Worm (Caenorhabditis elegans) whole organism, L1 larva: ENCODE data around the gene glb-22.

Experiments
- C04F5.9 ChIP-seq: sonication (generic microtip); optimal IDR thresholded peaks from 2 replicates; lab custom pipeline; 2016; ENCODE audit warnings: missing genetic modification characterization, missing compliant biosample characterization
- Y116A8C.19 ChIP-seq: sonication (generic microtip); optimal IDR thresholded peaks from 2 replicates; lab custom pipeline; 2016; ENCODE audit warnings: missing compliant biosample characterization, missing genetic modification characterization, borderline replicate concordance
- blmp-1 ChIP-seq: fragments of 150-350 bp; optimal IDR thresholded peaks from 2 replicates; lab custom pipeline; 2014; ENCODE audit warnings: missing biosample characterization, missing genetic modification characterization
- ceh-63 ChIP-seq: fragments of 200-800 bp; sonication (Bioruptor generic); optimal IDR thresholded peaks from 2 replicates; lab custom pipeline; 2018; ENCODE audit warnings: mild to moderate bottlenecking, missing genetic modification characterization, missing compliant biosample characterization
- ceh-82 ChIP-seq, 3 experiments: fragments of 150-350 bp in 1 of 3; sonication (generic microtip) in 2 of 3; optimal IDR thresholded peaks; 2 replicates each; lab custom pipeline; 2014 to 2017; ENCODE audit warnings: missing biosample characterization in 3 of 3, missing genetic modification characterization in 3 of 3
- ceh-90 ChIP-seq: sonication (generic microtip); optimal IDR thresholded peaks from 2 replicates; lab custom pipeline; 2016; ENCODE audit warnings: missing genetic modification characterization, missing compliant biosample characterization
- efl-1 ChIP-seq, 4 experiments: fragments of 150-350 bp; optimal IDR thresholded peaks in 3 of 4; peaks in 1 of 4; 1 replicate in 1 of 4; 2 replicates in 3 of 4; lab custom pipeline; 2014; ENCODE audit warnings: missing biosample characterization in 2 of 4, missing genetic modification characterization in 2 of 4, missing genetic modification reagents in 2 of 4
- elt-2 ChIP-seq: sonication (generic microtip); optimal IDR thresholded peaks from 2 replicates; lab custom pipeline; 2016; ENCODE audit warnings: missing genetic modification characterization, mild to moderate bottlenecking, inconsistent platforms, missing compliant biosample characterization, missing genetic modification reagents
- fkh-10 ChIP-seq: sonication (generic microtip); optimal IDR thresholded peaks from 2 replicates; lab custom pipeline; 2017; ENCODE audit warnings: missing biosample characterization, missing genetic modification reagents, missing genetic modification characterization
- fkh-4 ChIP-seq: sonication (generic microtip); optimal IDR thresholded peaks from 2 replicates; lab custom pipeline; 2016; ENCODE audit warnings: missing compliant biosample characterization, missing genetic modification characterization, borderline replicate concordance
- fkh-8 ChIP-seq: sonication (generic microtip); optimal IDR thresholded peaks from 2 replicates; lab custom pipeline; 2016; ENCODE audit warnings: mild to moderate bottlenecking, missing genetic modification characterization, missing compliant biosample characterization
- hlh-17 ChIP-seq: fragments of 200-800 bp; sonication (Bioruptor generic); optimal IDR thresholded peaks from 2 replicates; lab custom pipeline; 2018; ENCODE audit warnings: missing genetic modification characterization, mild to moderate bottlenecking, missing compliant biosample characterization, moderate library complexity, borderline replicate concordance
- hpl-2 ChIP-seq: fragments of 150-350 bp; optimal IDR thresholded peaks from 2 replicates; lab custom pipeline; 2014; ENCODE audit warnings: missing biosample characterization, missing genetic modification reagents, missing genetic modification characterization
- irx-1 ChIP-seq: sonication (generic microtip); optimal IDR thresholded peaks from 2 replicates; lab custom pipeline; 2016; ENCODE audit warnings: missing genetic modification characterization, missing compliant biosample characterization
- lin-13 ChIP-seq: fragments of 150-350 bp; optimal IDR thresholded peaks from 2 replicates; lab custom pipeline; 2014; ENCODE audit warnings: missing biosample characterization, missing genetic modification reagents, missing genetic modification characterization
- lin-14 ChIP-seq: fragments of 200-800 bp; sonication (Bioruptor generic); optimal IDR thresholded peaks from 2 replicates; lab custom pipeline; 2018; ENCODE audit warnings: mild to moderate bottlenecking, missing genetic modification characterization, moderate library complexity, missing compliant biosample characterization
- lsy-2 ChIP-seq, 2 experiments: fragments of 150-350 bp; optimal IDR thresholded peaks; 2 replicates each; lab custom pipeline; 2014; ENCODE audit warnings: missing biosample characterization in 2 of 2, missing genetic modification characterization in 2 of 2
- mab-9 ChIP-seq: fragments of 200-800 bp; sonication (Bioruptor generic); IDR thresholded peaks from 2 replicates; pipeline ENCODE4 v1.3.6; 2022; ENCODE audit warnings: missing genetic modification reagents, missing genetic modification characterization, missing compliant biosample characterization
- mdl-1 ChIP-seq, 2 experiments: fragments of 150-350 bp; optimal IDR thresholded peaks; 2 replicates each; lab custom pipeline; 2014 to 2017; ENCODE audit warnings: missing biosample characterization in 2 of 2, missing genetic modification characterization in 2 of 2, inconsistent platforms in 1 of 2
- nhr-11 ChIP-seq: fragments of 150-350 bp; optimal IDR thresholded peaks from 2 replicates; lab custom pipeline; 2014; ENCODE audit warnings: missing biosample characterization, missing genetic modification characterization
- nhr-28 ChIP-seq: fragments of 150-350 bp; optimal IDR thresholded peaks from 2 replicates; lab custom pipeline; 2014; ENCODE audit warnings: missing biosample characterization, missing genetic modification characterization
- nhr-47 ChIP-seq: sonication (generic microtip); optimal IDR thresholded peaks from 2 replicates; lab custom pipeline; 2016; ENCODE audit warnings: mild to moderate bottlenecking, missing genetic modification characterization, moderate library complexity, missing compliant biosample characterization
- nhr-84 ChIP-seq: sonication (generic microtip); optimal IDR thresholded peaks from 2 replicates; lab custom pipeline; 2017; ENCODE audit warnings: missing biosample characterization, missing genetic modification characterization
- nhr-90 ChIP-seq: sonication (generic microtip); optimal IDR thresholded peaks from 2 replicates; lab custom pipeline; 2016; ENCODE audit warnings: mild to moderate bottlenecking, missing genetic modification characterization, missing compliant biosample characterization; ENCODE audit not compliant: poor library complexity
- pqm-1 ChIP-seq: sonication (generic microtip); optimal IDR thresholded peaks from 3 replicates; lab custom pipeline; 2017; ENCODE audit warnings: missing biosample characterization, missing genetic modification characterization
- rnt-1 ChIP-seq: sonication (generic microtip); optimal IDR thresholded peaks from 2 replicates; lab custom pipeline; 2016; ENCODE audit warnings: mild to moderate bottlenecking, missing genetic modification characterization, moderate library complexity, missing compliant biosample characterization
- skn-1 ChIP-seq: fragments of 150-350 bp; optimal IDR thresholded peaks from 2 replicates; lab custom pipeline; 2014; ENCODE audit warnings: missing biosample characterization, missing genetic modification characterization
- swsn-7 ChIP-seq: sonication (generic microtip); optimal IDR thresholded peaks from 2 replicates; lab custom pipeline; 2016; ENCODE audit warnings: missing genetic modification characterization, missing compliant biosample characterization
- tlp-1 ChIP-seq: fragments of 150-350 bp; optimal IDR thresholded peaks from 2 replicates; lab custom pipeline; 2014; ENCODE audit warnings: missing biosample characterization, missing genetic modification characterization
- unc-30 ChIP-seq: sonication (generic microtip); optimal IDR thresholded peaks from 2 replicates; lab custom pipeline; 2017; ENCODE audit warnings: missing biosample characterization, missing genetic modification characterization
- unc-86 ChIP-seq: sonication (generic microtip); optimal IDR thresholded peaks from 2 replicates; lab custom pipeline; 2016; ENCODE audit warnings: missing genetic modification characterization, missing compliant biosample characterization
- unc-98 ChIP-seq: fragments of 200-800 bp; sonication (Bioruptor generic); IDR thresholded peaks from 2 replicates; pipeline ENCODE4 v1.3.6; 2022; ENCODE audit warnings: missing genetic modification characterization, missing compliant biosample characterization
- xbp-1 ChIP-seq: sonication (generic microtip); optimal IDR thresholded peaks from 2 replicates; lab custom pipeline; 2016; ENCODE audit warnings: missing genetic modification characterization, missing compliant biosample characterization
- ztf-11 ChIP-seq, 2 experiments: sonication (generic microtip); optimal IDR thresholded peaks; 2 replicates each; lab custom pipeline; 2016 to 2017; ENCODE audit warnings: missing genetic modification characterization in 2 of 2, missing biosample characterization in 1 of 2, missing compliant biosample characterization in 1 of 2
- ztf-4 ChIP-seq: fragments of 150-350 bp; optimal IDR thresholded peaks from 2 replicates; lab custom pipeline; 2014; ENCODE audit warnings: missing biosample characterization, missing genetic modification characterization

Gene glb-22

DNA sequence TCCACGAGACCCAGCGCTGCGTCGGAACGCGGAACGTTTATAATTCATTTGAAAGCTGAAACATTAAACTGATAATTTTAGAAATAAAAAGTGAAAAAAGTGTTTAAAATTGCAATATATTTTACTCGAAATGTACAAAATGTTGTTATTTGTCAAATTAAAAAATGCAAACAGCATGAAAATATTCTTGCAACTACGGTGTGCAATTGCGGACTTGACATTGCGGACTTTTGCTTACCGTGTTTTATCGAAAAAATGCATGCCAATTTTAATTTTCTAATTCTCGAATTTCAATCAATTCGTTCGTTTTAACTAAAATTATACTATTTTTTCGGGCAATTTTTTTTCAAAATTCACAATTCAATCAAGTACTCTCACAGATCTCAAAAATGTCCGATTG is 12.1 kb downstream of the glb-22 start, which contains the start of the genes R11H6.5 and ccnk-1 (continued):
- no peak for TF ChIP-seq skn-1 (tag; lab: Kevin White, UChicago)
- TF ChIP-seq elt-2 = no peak
- peak in 1 of 3 experiments; percentile 18 for TF ChIP-seq ceh-82 (tag; optimal IDR thresholded peaks at IDR 0.05; lab: Kevin White, UChicago)
- peak in 1 of 2 experiments; percentile 23 for TF ChIP-seq mdl-1 (tag; optimal IDR thresholded peaks at IDR 0.05; lab: Kevin White, UChicago)
- TF ChIP-seq nhr-84 (tag; lab: Kevin White, UChicago) = no peak
- TF ChIP-seq rnt-1 (tag; lab: Kevin White, UChicago) = peak; percentile 40
- TF ChIP-seq swsn-7 (tag; lab: Kevin White, UChicago) = peak; percentile 36
- TF ChIP-seq Y116A8C.19 (tag; lab: Kevin White, UChicago) = no peak
- TF ChIP-seq tlp-1 (tag; lab: Kevin White, UChicago) = no peak
- peak; percentile 97 to 99 for TF ChIP-seq lsy-2 (tag; optimal IDR thresholded peaks at IDR 0.05; lab: Kevin White, UChicago)
- TF ChIP-seq nhr-47 = no peak
- no peak for TF ChIP-seq C04F5.9 (tag; lab: Kevin White, UChicago)
- no peak for TF ChIP-seq irx-1 (tag; lab: Kevin White, UChicago)
- TF ChIP-seq ceh-63 (GFP tag; lab: Kevin White, UChicago) = no peak
- TF ChIP-seq ceh-90 = no peak
- no peak for TF ChIP-seq fkh-4 (tag; lab: Kevin White, UChicago)
- no peak for TF ChIP-seq unc-30 (tag; lab: Kevin White, UChicago)
- TF ChIP-seq lin-13 = no peak
- no peak for TF ChIP-seq fkh-8 (tag; lab: Kevin White, UChicago)

- TF ChIP-seq unc-98 (no peak), hlh-17 (GFP tag; lab: Kevin White, UChicago) (no peak), nhr-90 (tag; lab: Kevin White, UChicago) (no peak)
Observed at ce11 chrV:14614454-14614853, 14.4 kb downstream of the glb-22 start.

DNA sequence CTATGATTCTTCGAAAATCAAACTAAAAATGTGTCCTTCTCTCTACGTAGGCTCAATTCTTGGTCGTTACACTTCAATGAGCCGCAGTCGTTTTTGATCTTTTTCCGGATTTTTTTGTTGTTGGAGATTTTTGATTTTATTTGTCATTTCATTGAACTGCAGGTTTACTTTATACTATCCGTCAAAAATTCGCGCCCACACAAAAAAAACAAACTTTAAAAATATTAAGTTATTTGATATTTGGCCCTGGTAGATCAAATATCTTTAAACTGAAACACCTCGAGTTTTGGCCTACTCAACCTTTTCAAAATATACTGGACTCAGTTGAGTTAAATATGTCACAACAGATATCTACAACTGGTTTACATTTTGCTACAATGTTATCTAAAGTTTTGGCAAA is 15.6 kb downstream of the glb-22 start:
- TF ChIP-seq xbp-1 = no peak
- no peak for TF ChIP-seq ceh-63 (GFP tag; lab: Kevin White, UChicago)
- TF ChIP-seq nhr-28 (tag; lab: Kevin White, UChicago) = no peak
- TF ChIP-seq blmp-1 (tag; lab: Kevin White, UChicago) = no peak
- TF ChIP-seq unc-86 (tag; lab: Kevin White, UChicago) = no peak
- TF ChIP-seq irx-1 (tag; lab: Kevin White, UChicago) = no peak
- TF ChIP-seq pqm-1 = no peak
- no peak for TF ChIP-seq mab-9
- TF ChIP-seq hpl-2 (GFP tag; lab: Kevin White, UChicago) = no peak
- no peak for TF ChIP-seq nhr-11 (tag; lab: Kevin White, UChicago)
- TF ChIP-seq ztf-11 (tag; optimal IDR thresholded peaks at IDR 0.05; lab: Kevin White, UChicago) = no peak
- no peak for TF ChIP-seq ztf-4 (tag; lab: Kevin White, UChicago)
- no peak for TF ChIP-seq fkh-10 (GFP tag; lab: Kevin White, UChicago)

- TF ChIP-seq efl-1 (optimal IDR thresholded peaks at IDR 0.05; lab: Kevin White, UChicago) (no peak), efl-1 (GFP tag; optimal IDR thresholded peaks at IDR 0.05 in 1 of 2; lab: Kevin White, UChicago) (peak in 1 of 2 experiments; percentile 52), lsy-2 (tag; optimal IDR thresholded peaks at IDR 0.05; lab: Kevin White, UChicago) (peak in 1 of 2 experiments; percentile 13), hlh-17 (GFP tag; lab: Kevin White, UChicago) (no peak), lin-14 (GFP tag; lab: Kevin White, UChicago) (peak; percentile 65)
Observed at ce11 chrV:14617711-14618110, 17.6 kb downstream of the glb-22 start.
